Fruit fly (Drosophila melanogaster) whole organism, embryonic: ENCODE measurements around the gene sob.
A peak's percentile ranks its signal among the peaks of the same experiment; 100 is the strongest.

Experiments
- Asciz ChIP-seq: fragments of 200-800 bp; sonication (Bioruptor generic); optimal IDR thresholded peaks from 2 replicates; lab custom pipeline; 2017; ENCODE audit warnings: missing biosample characterization, mild to moderate bottlenecking, missing genetic modification characterization, missing genetic modification reagents
- CG1024 ChIP-seq: fragments of 200-800 bp; sonication (Bioruptor generic); IDR thresholded peaks from 2 replicates; pipeline ENCODE4 v1.3.6; 2022; ENCODE audit warnings: missing biosample characterization, missing genetic modification characterization
- CG10274 ChIP-seq: fragments of 200-800 bp; sonication (Bioruptor generic); optimal IDR thresholded peaks from 3 replicates; lab custom pipeline; 2017; ENCODE audit warnings: missing biosample characterization, mild to moderate bottlenecking, missing genetic modification characterization
- CG11398 ChIP-seq: fragments of 200-800 bp; sonication (Bioruptor generic); optimal IDR thresholded peaks from 2 replicates; lab custom pipeline; 2016; ENCODE audit warnings: missing biosample characterization, missing genetic modification characterization
- CG13296 ChIP-seq: fragments of 200-800 bp; sonication (Bioruptor generic); optimal IDR thresholded peaks from 3 replicates; lab custom pipeline; 2018; ENCODE audit warnings: missing biosample characterization, mild to moderate bottlenecking, missing genetic modification characterization
- CG14710 ChIP-seq: fragments of 200-800 bp; sonication (Bioruptor generic); optimal IDR thresholded peaks from 3 replicates; lab custom pipeline; 2019; ENCODE audit warnings: missing biosample characterization, mild to moderate bottlenecking, missing genetic modification characterization, moderate library complexity
- CG15479 ChIP-seq: fragments of 200-800 bp; sonication (Bioruptor generic); optimal IDR thresholded peaks from 3 replicates; lab custom pipeline; 2019; ENCODE audit warnings: missing biosample characterization, mild to moderate bottlenecking, missing genetic modification characterization, moderate library complexity
- CG17829 ChIP-seq: fragments of 200-800 bp; optimal IDR thresholded peaks from 2 replicates; lab custom pipeline; 2019; ENCODE audit warnings: missing biosample characterization, mild to moderate bottlenecking, missing genetic modification characterization, moderate library complexity
- CG18011 ChIP-seq: fragments of 200-800 bp; sonication (Bioruptor generic); optimal IDR thresholded peaks from 2 replicates; lab custom pipeline; 2017; ENCODE audit warnings: missing biosample characterization, missing genetic modification characterization, mild to moderate bottlenecking, moderate library complexity, missing genotype
- CG1832 ChIP-seq: fragments of 200-800 bp; sonication (Bioruptor generic); optimal IDR thresholded peaks from 2 replicates; lab custom pipeline; 2017; ENCODE audit warnings: missing biosample characterization, mild to moderate bottlenecking, missing genetic modification characterization, inconsistent platforms
- CG2129 ChIP-seq: fragments of 200-800 bp; sonication (Bioruptor generic); IDR thresholded peaks from 2 replicates; pipeline ENCODE4 v1.3.6; 2022; ENCODE audit warnings: missing biosample characterization, missing genetic modification characterization; ENCODE audit not compliant: partially characterized antibody
- CG2712 ChIP-seq: fragments of 200-800 bp; optimal IDR thresholded peaks from 3 replicates; lab custom pipeline; 2019; ENCODE audit warnings: missing biosample characterization, mild to moderate bottlenecking, missing genetic modification characterization, moderate library complexity
- CG2875 ChIP-seq: fragments of 200-800 bp; sonication (Bioruptor generic); optimal IDR thresholded peaks from 2 replicates; lab custom pipeline; 2017; ENCODE audit warnings: missing biosample characterization, mild to moderate bottlenecking, missing genetic modification characterization, missing genetic modification reagents
- CG7372 ChIP-seq: fragments of 200-800 bp; sonication (Bioruptor generic); IDR thresholded peaks from 2 replicates; pipeline ENCODE4 v1.3.6; 2022; ENCODE audit warnings: missing biosample characterization, missing genetic modification characterization
- CG7556 ChIP-seq: fragments of 200-800 bp; sonication (Bioruptor generic); optimal IDR thresholded peaks from 2 replicates; lab custom pipeline; 2017; ENCODE audit warnings: missing biosample characterization, mild to moderate bottlenecking, missing genetic modification characterization
- CG8359 ChIP-seq: fragments of 200-800 bp; sonication (Bioruptor generic); optimal IDR thresholded peaks from 2 replicates; lab custom pipeline; 2017; ENCODE audit warnings: missing biosample characterization, mild to moderate bottlenecking, missing genetic modification characterization, borderline replicate concordance
- CG8765 ChIP-seq: fragments of 200-800 bp; sonication (Bioruptor generic); IDR thresholded peaks from 2 replicates; pipeline ENCODE4 v1.3.6; 2022; ENCODE audit warnings: missing biosample characterization, missing genetic modification characterization
- CG8924 ChIP-seq: fragments of 200-800 bp; optimal IDR thresholded peaks from 3 replicates; lab custom pipeline; 2019; ENCODE audit warnings: missing biosample characterization, mild to moderate bottlenecking, missing genetic modification characterization, moderate library complexity
- CrebB ChIP-seq: fragments of 200-800 bp; sonication (Bioruptor generic); optimal IDR thresholded peaks from 3 replicates; lab custom pipeline; 2018; ENCODE audit warnings: missing biosample characterization, mild to moderate bottlenecking, missing genetic modification characterization
- Doc2 ChIP-seq: fragments of 200-800 bp; sonication (Bioruptor generic); IDR thresholded peaks from 2 replicates; pipeline ENCODE4 v1.3.6; 2022; ENCODE audit warnings: missing biosample characterization, missing genetic modification characterization
- Doc3 ChIP-seq: fragments of 200-800 bp; sonication (Bioruptor generic); IDR thresholded peaks from 3 replicates; pipeline ENCODE4 v1.3.6; 2022; ENCODE audit warnings: missing biosample characterization, missing genetic modification characterization; ENCODE audit not compliant: partially characterized antibody
- Dp ChIP-seq: fragments of 200-800 bp; sonication (Bioruptor generic); optimal IDR thresholded peaks from 2 replicates; lab custom pipeline; 2018; ENCODE audit warnings: missing biosample characterization, mild to moderate bottlenecking, missing genetic modification characterization, moderate library complexity
- Hsf ChIP-seq: fragments of 200-800 bp; sonication (Bioruptor generic); optimal IDR thresholded peaks from 3 replicates; lab custom pipeline; 2016; ENCODE audit warnings: missing biosample characterization, missing genetic modification characterization
- Sox102F ChIP-seq: fragments of 200-800 bp; sonication (Bioruptor generic); optimal IDR thresholded peaks from 2 replicates; lab custom pipeline; 2018; ENCODE audit warnings: missing biosample characterization, mild to moderate bottlenecking, missing genetic modification characterization, moderate library complexity
- ab ChIP-seq: fragments of 200-800 bp; sonication (Bioruptor generic); optimal IDR thresholded peaks from 2 replicates; lab custom pipeline; 2016; ENCODE audit warnings: missing biosample characterization, missing genetic modification characterization
- ase ChIP-seq: fragments of 200-800 bp; sonication (Bioruptor generic); IDR thresholded peaks from 3 replicates; pipeline ENCODE4 v1.3.6; 2022; ENCODE audit warnings: missing biosample characterization, missing genetic modification characterization
- btn ChIP-seq: fragments of 200-800 bp; sonication (Bioruptor generic); optimal IDR thresholded peaks from 2 replicates; lab custom pipeline; 2016; ENCODE audit warnings: missing biosample characterization, missing genetic modification characterization
- cato ChIP-seq: fragments of 200-800 bp; sonication (Bioruptor generic); optimal IDR thresholded peaks from 2 replicates; lab custom pipeline; 2016; ENCODE audit warnings: missing biosample characterization, missing genetic modification characterization, borderline replicate concordance
- disco-r ChIP-seq: fragments of 200-800 bp; sonication (Bioruptor generic); optimal IDR thresholded peaks from 2 replicates; lab custom pipeline; 2016; ENCODE audit warnings: missing biosample characterization, missing genetic modification characterization
- dpn ChIP-seq, 2 experiments: fragments of 200-800 bp; sonication (Bioruptor generic); optimal IDR thresholded peaks; 3 replicates each; lab custom pipeline; 2016; ENCODE audit warnings: missing biosample characterization in 2 of 2, missing genetic modification characterization in 2 of 2
- en ChIP-seq: fragments of 200-800 bp; sonication (Bioruptor generic); optimal IDR thresholded peaks from 2 replicates; lab custom pipeline; 2016; ENCODE audit warnings: missing biosample characterization, missing genetic modification characterization
- fd102C ChIP-seq: fragments of 200-800 bp; sonication (Bioruptor generic); optimal IDR thresholded peaks from 2 replicates; lab custom pipeline; 2018; ENCODE audit warnings: missing biosample characterization, mild to moderate bottlenecking, missing genetic modification characterization, moderate library complexity
- h ChIP-seq: fragments of >200 bp; optimal IDR thresholded peaks from 2 replicates; lab custom pipeline; 2017
- inv ChIP-seq: fragments of 200-800 bp; sonication (Bioruptor generic); IDR thresholded peaks from 2 replicates; pipeline ENCODE4 v1.3.6; 2022; ENCODE audit warnings: missing biosample characterization, missing genetic modification characterization; ENCODE audit not compliant: partially characterized antibody
- jing ChIP-seq: fragments of 200-800 bp; sonication (Bioruptor generic); optimal IDR thresholded peaks from 2 replicates; lab custom pipeline; 2018; ENCODE audit warnings: missing biosample characterization, mild to moderate bottlenecking, missing genetic modification characterization
- kah ChIP-seq: fragments of 200-800 bp; sonication (Bioruptor generic); optimal IDR thresholded peaks from 2 replicates; lab custom pipeline; 2018; ENCODE audit warnings: missing biosample characterization, mild to moderate bottlenecking, missing genetic modification characterization
- ken ChIP-seq: fragments of 200-800 bp; sonication (Bioruptor generic); IDR thresholded peaks from 3 replicates; pipeline ENCODE4 v1.3.6; 2022; ENCODE audit warnings: missing biosample characterization, missing genetic modification characterization
- lov ChIP-seq, 2 experiments: fragments of 200-800 bp in 1 of 2; fragments of >200 bp in 1 of 2; sonication (Bioruptor generic) in 1 of 2; IDR thresholded peaks in 1 of 2; optimal IDR thresholded peaks in 1 of 2; 2 replicates in 1 of 2; 3 replicates in 1 of 2; pipeline versions ENCODE4 v1.3.6 to Lab custom; 2017 to 2022; ENCODE audit warnings: missing biosample characterization in 1 of 2, missing genetic modification characterization in 1 of 2
- sc ChIP-seq, 3 experiments: fragments of >200 bp in 2 of 3; fragments of 200-800 bp in 1 of 3; sonication (Bioruptor generic) in 1 of 3; optimal IDR thresholded peaks; 2 replicates in 2 of 3; 3 replicates in 1 of 3; lab custom pipeline; 2017; ENCODE audit warnings: mild to moderate bottlenecking in 1 of 3, missing biosample characterization in 1 of 3, missing genetic modification characterization in 1 of 3, missing genetic modification reagents in 1 of 3
- scrt ChIP-seq: fragments of 200-800 bp; sonication (Bioruptor generic); optimal IDR thresholded peaks from 2 replicates; lab custom pipeline; 2018; ENCODE audit warnings: missing biosample characterization, mild to moderate bottlenecking, missing genetic modification characterization, moderate library complexity
- sens-2 ChIP-seq: fragments of 200-800 bp; sonication (Bioruptor generic); IDR thresholded peaks from 2 replicates; pipeline ENCODE4 v1.3.6; 2022; ENCODE audit warnings: missing biosample characterization, missing genetic modification characterization
- seq ChIP-seq: fragments of 200-800 bp; sonication (Bioruptor generic); IDR thresholded peaks from 2 replicates; pipeline ENCODE4 v1.3.6; 2022; ENCODE audit warnings: missing biosample characterization, missing genetic modification characterization
- sim ChIP-seq: fragments of 200-800 bp; sonication (Bioruptor generic); IDR thresholded peaks from 2 replicates; pipeline ENCODE4 v1.3.6; 2022; ENCODE audit warnings: missing biosample characterization, missing genetic modification characterization
- sqz ChIP-seq: fragments of 200-800 bp; sonication (Bioruptor generic); optimal IDR thresholded peaks from 3 replicates; lab custom pipeline; 2018; ENCODE audit warnings: missing biosample characterization, mild to moderate bottlenecking, missing genetic modification characterization
- sug ChIP-seq: fragments of 200-800 bp; optimal IDR thresholded peaks from 2 replicates; lab custom pipeline; 2019; ENCODE audit warnings: missing biosample characterization, mild to moderate bottlenecking, missing genetic modification characterization, moderate library complexity
- tll ChIP-seq, 2 experiments: fragments of 200-800 bp in 1 of 2; fragments of >200 bp in 1 of 2; sonication (Bioruptor generic) in 1 of 2; optimal IDR thresholded peaks; 2 replicates each; lab custom pipeline; 2017 to 2019; ENCODE audit warnings: missing biosample characterization in 2 of 2, missing genetic modification characterization in 2 of 2, mild to moderate bottlenecking in 1 of 2, moderate library complexity in 1 of 2
- wek ChIP-seq: fragments of 200-800 bp; sonication (Bioruptor generic); optimal IDR thresholded peaks from 3 replicates; lab custom pipeline; 2018; ENCODE audit warnings: missing biosample characterization, mild to moderate bottlenecking, missing genetic modification characterization, moderate library complexity
- zfh1 ChIP-seq: fragments of 200-800 bp; sonication (Bioruptor generic); IDR thresholded peaks from 3 replicates; pipeline ENCODE4 v1.3.6; 2022; ENCODE audit warnings: missing biosample characterization, missing genetic modification characterization

Gene sob

DNA sequence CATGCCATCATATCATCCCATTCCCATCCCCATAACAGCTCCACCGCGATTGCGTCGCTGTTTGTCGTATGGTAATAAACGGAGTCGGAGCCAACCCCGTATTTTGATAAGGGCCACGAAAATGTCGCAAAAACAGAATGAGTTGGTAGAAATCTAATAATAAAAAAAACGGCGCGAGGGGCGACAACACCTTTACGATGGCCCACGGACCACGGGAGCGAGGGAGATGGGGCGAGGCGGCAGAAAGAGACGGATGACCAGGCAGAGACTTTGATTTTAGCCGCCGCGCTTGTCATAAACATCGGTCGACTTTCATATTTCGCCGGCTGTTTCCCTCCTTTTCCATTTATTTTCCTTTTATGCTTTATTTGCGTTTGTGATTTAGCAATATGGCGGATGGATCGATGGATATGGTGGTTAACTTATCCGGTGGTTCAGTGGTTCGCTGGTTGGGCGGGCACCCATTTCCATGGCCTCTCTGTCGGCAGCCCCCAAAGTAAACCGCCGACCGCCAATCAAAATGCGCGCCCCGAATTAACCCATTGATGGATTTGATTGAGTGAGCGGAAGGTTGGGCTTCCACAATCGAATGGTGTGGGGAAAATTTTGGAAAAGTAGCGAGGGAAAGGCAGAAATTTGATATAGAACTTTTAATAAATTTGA, 31.3 kb upstream of the sob start:
- TF ChIP-seq sens-2 (0 out of 2 replicates have a peak, but pooled peaks have one; percentile 40), Hsf (GFP tag; lab: Kevin White, UChicago) (no peak), lov (optimal IDR thresholded peaks at IDR 0.05; lab: Kevin White, UChicago) (no peak), lov (GFP tag; IDR thresholded peaks at IDR 0.05; lab: Robert Waterston, UW) (no peak), CG11398 (GFP tag; lab: Kevin White, UChicago) (no peak), en (GFP tag; lab: Kevin White, UChicago) (no peak), ken (0 out of 3 replicates have a peak, but pooled peaks have one; percentile 11), sug (tag; lab: Kevin White, UChicago) (peak; percentile 67), CG8765 (GFP tag; lab: Robert Waterston, UW) (no peak), fd102C (GFP tag; lab: Kevin White, UChicago) (no peak), CG2129 (no peak), CrebB (tag; lab: Kevin White, UChicago) (no peak), scrt (GFP tag; lab: Kevin White, UChicago) (no peak), cato (GFP tag; lab: Kevin White, UChicago) (no peak), sim (GFP tag; lab: Robert Waterston, UW) (no peak), CG18011 (GFP tag; lab: Kevin White, UChicago) (no peak), CG14710 (tag; lab: Kevin White, UChicago) (no peak), CG2712 (tag; lab: Kevin White, UChicago) (no peak), CG13296 (GFP tag; lab: Kevin White, UChicago) (no peak), inv (no peak), CG15479 (GFP tag; lab: Kevin White, UChicago) (no peak), CG8924 (tag; lab: Kevin White, UChicago) (no peak), ab (GFP tag; lab: Kevin White, UChicago) (no peak), CG8359 (no peak), sqz (GFP tag; lab: Kevin White, UChicago) (peak; percentile 35), dpn (GFP tag; optimal IDR thresholded peaks at IDR 0.05; lab: Kevin White, UChicago) (no peak), Dp (GFP tag; lab: Kevin White, UChicago) (no peak), CG1832 (GFP tag; lab: Kevin White, UChicago) (peak; percentile 71), CG17829 (no peak), tll (GFP tag; optimal IDR thresholded peaks at IDR 0.05; lab: Kevin White, UChicago) (peak in 1 of 2 experiments; percentile 15), zfh1 (GFP tag; lab: Robert Waterston, UW) (no peak), Doc2 (GFP tag; lab: Robert Waterston, UW) (no peak), disco-r (GFP tag; lab: Kevin White, UChicago) (no peak), Doc3 (GFP tag; lab: Robert Waterston, UW) (no peak), CG7372 (GFP tag; lab: Robert Waterston, UW) (no peak), h (lab: Kevin White, UChicago) (no peak), ase (GFP tag; lab: Robert Waterston, UW) (no peak), CG10274 (no peak), CG2875 (GFP tag; lab: Kevin White, UChicago) (no peak), seq (GFP tag; lab: Robert Waterston, UW) (no peak), CG7556 (GFP tag; lab: Kevin White, UChicago) (no peak), sc (optimal IDR thresholded peaks at IDR 0.05; lab: Kevin White, UChicago) (no peak), sc (GFP tag; optimal IDR thresholded peaks at IDR 0.05; lab: Kevin White, UChicago) (no peak), jing (no peak), wek (no peak), kah (no peak), CG1024 (GFP tag; lab: Robert Waterston, UW) (no peak), Asciz (GFP tag; lab: Kevin White, UChicago) (no peak), Sox102F (GFP tag; lab: Kevin White, UChicago) (no peak), btn (GFP tag; lab: Kevin White, UChicago) (no peak)
